Worm (Caenorhabditis elegans) whole organism, L1 larva: ENCODE data around the gene rpl-36.
A peak's percentile ranks its signal among the peaks of the same experiment; 100 is the strongest.

Experiments
- blmp-1 ChIP-seq: fragments of 150-350 bp; optimal IDR thresholded peaks from 2 replicates; lab custom pipeline; 2014; ENCODE audit warnings: missing biosample characterization, missing genetic modification characterization
- dpl-1 ChIP-seq, 3 experiments: fragments of 150-350 bp in 2 of 3; sonication (generic microtip) in 1 of 3; optimal IDR thresholded peaks; 2 replicates each; lab custom pipeline; 2014 to 2017; ENCODE audit warnings: missing biosample characterization in 3 of 3, missing genetic modification characterization in 3 of 3, missing genetic modification reagents in 3 of 3
- elt-3 ChIP-seq, 6 experiments: fragments of 150-350 bp in 1 of 6; sonication (generic microtip); optimal IDR thresholded peaks; 2 replicates each; lab custom pipeline; 2017 to 2018; ENCODE audit warnings: missing biosample characterization in 6 of 6, missing genetic modification characterization in 6 of 6, inconsistent platforms in 1 of 6
- ets-5 ChIP-seq: fragments of 200-800 bp; sonication (Bioruptor generic); IDR thresholded peaks from 2 replicates; pipeline ENCODE4 v1.3.6; 2022; ENCODE audit warnings: missing genetic modification characterization, missing compliant biosample characterization
- fkh-10 ChIP-seq: sonication (generic microtip); optimal IDR thresholded peaks from 2 replicates; lab custom pipeline; 2017; ENCODE audit warnings: missing biosample characterization, missing genetic modification reagents, missing genetic modification characterization
- lin-13 ChIP-seq: fragments of 150-350 bp; optimal IDR thresholded peaks from 2 replicates; lab custom pipeline; 2014; ENCODE audit warnings: missing biosample characterization, missing genetic modification reagents, missing genetic modification characterization
- lin-15B ChIP-seq: fragments of 150-350 bp; sonication (generic microtip); optimal IDR thresholded peaks from 3 replicates; lab custom pipeline; 2014; ENCODE audit warnings: missing biosample characterization, missing genetic modification characterization
- nhr-11 ChIP-seq: fragments of 150-350 bp; optimal IDR thresholded peaks from 2 replicates; lab custom pipeline; 2014; ENCODE audit warnings: missing biosample characterization, missing genetic modification characterization
- nhr-237 ChIP-seq: fragments of 150-350 bp; optimal IDR thresholded peaks from 2 replicates; lab custom pipeline; 2014; ENCODE audit warnings: missing biosample characterization, missing genetic modification characterization
- pag-3 ChIP-seq: sonication (generic microtip); optimal IDR thresholded peaks from 2 replicates; lab custom pipeline; 2017; ENCODE audit warnings: missing genetic modification characterization, mild to moderate bottlenecking, missing compliant biosample characterization, antibody characterized with exemption, borderline replicate concordance; ENCODE audit not compliant: insufficient read depth
- skn-1 ChIP-seq: fragments of 150-350 bp; optimal IDR thresholded peaks from 2 replicates; lab custom pipeline; 2014; ENCODE audit warnings: missing biosample characterization, missing genetic modification characterization
- snpc-4 ChIP-seq: fragments of 150-350 bp; optimal IDR thresholded peaks from 2 replicates; lab custom pipeline; 2014; ENCODE audit warnings: missing biosample characterization, missing genetic modification characterization
- unc-62 ChIP-seq: fragments of 150-350 bp; optimal IDR thresholded peaks from 2 replicates; lab custom pipeline; 2014; ENCODE audit warnings: missing biosample characterization, missing genetic modification reagents, missing genetic modification characterization

DNA sequence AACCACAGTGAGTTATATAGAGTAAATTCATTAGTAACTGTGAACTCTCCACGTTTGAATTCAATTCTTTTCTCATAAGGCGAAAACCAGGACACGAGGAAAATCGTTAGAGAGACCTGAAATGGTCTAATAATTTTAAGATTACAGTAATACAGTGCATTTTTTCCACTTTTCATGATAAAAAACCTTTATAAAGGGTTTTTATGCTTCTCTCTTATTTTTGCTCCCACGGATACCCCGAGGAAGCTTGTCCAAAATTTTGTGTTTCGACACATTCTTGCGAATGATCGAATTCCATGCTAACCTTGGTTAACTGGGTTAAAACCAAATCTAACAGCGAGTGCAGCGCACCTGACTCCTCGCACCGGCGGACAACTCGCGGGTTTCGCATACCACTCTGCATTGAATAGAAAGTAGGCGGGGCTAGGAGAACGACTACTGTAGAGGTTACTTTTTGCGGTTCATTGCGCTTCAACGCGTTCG lies 39.8 kb upstream of the rpl-36 start:
- TF ChIP-seq unc-62 (GFP tag; lab: Kevin White, UChicago) (no peak), snpc-4 (tag; lab: Kevin White, UChicago) (peak; percentile 97), lin-13 (GFP tag; lab: Kevin White, UChicago) (no peak), nhr-237 (no peak), pag-3 (tag; lab: Kevin White, UChicago) (no peak), dpl-1 (GFP tag; optimal IDR thresholded peaks at IDR 0.05; lab: Kevin White, UChicago) (no peak), lin-15B (tag; lab: Kevin White, UChicago) (no peak), skn-1 (tag; lab: Kevin White, UChicago) (no peak), elt-3 (tag; optimal IDR thresholded peaks at IDR 0.05; lab: Kevin White, UChicago) (no peak), blmp-1 (no peak), fkh-10 (GFP tag; lab: Kevin White, UChicago) (no peak), nhr-11 (tag; lab: Kevin White, UChicago) (no peak), ets-5 (GFP tag; lab: Robert Waterston, UW) (no peak)
